Worm (Caenorhabditis elegans): Measurements from ENCODE around the gene slc-17.3.

slc-17.3 gene

DNA sequence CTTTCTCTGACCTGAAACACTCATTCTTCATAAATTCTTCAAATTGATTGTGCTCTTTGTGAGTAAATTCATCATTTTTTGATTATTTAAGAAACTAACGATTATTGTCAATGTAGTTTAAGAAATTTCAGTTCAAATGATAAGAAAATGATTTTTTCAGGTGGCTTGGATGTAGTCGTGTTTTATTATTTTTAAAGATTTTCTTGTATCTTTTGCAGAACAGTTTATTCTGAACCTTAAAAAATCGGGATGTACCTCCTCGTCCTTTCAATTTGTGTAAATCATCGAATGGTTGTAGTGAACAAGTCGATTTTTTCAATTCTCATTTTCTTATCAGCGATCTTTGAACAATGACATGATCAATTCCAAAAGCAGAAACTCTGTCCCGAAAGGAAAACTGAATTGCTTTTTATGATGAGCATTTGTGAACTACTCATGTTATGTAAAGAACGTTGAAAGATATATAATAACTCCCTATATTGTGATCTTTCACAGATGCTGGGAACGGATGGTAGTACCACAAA lies at the start of gene slc-17.3:
Gene slc-17.3 (minus strand): TSS at position 51 of the 524 bp plus-strand sequence.
- TF ChIP-seq ztf-23 (GFP tag; IDR thresholded peaks at IDR 0.05): no peak
- TF ChIP-seq ztf-29 (GFP tag; IDR thresholded peaks at IDR 0.05): no peak
- TF ChIP-seq ref-1 (GFP tag; conservative IDR thresholded peaks at IDR 0.05): no peak
- TF ChIP-seq flt-1 (GFP tag; IDR thresholded peaks at IDR 0.05): no peak
- TF ChIP-seq cog-1 (tag; optimal IDR thresholded peaks at IDR 0.05): no peak
- TF ChIP-seq tab-1 (GFP tag; IDR thresholded peaks at IDR 0.05): no peak
- no peak for TF ChIP-seq klf-2 (GFP tag; conservative IDR thresholded peaks at IDR 0.05)
- TF ChIP-seq med-1 (GFP tag; optimal IDR thresholded peaks at IDR 0.05; ENCODE audit: insufficient read depth): no peak
- TF ChIP-seq T22C8.4 (GFP tag; IDR thresholded peaks at IDR 0.05): no peak

- TF ChIP-seq klf-2 (GFP tag; conservative IDR thresholded peaks at IDR 0.05) (no peak), ref-1 (GFP tag; conservative IDR thresholded peaks at IDR 0.05) (no peak), ztf-29 (GFP tag; IDR thresholded peaks at IDR 0.05) (no peak), flt-1 (GFP tag; IDR thresholded peaks at IDR 0.05) (no peak), med-1 (GFP tag; optimal IDR thresholded peaks at IDR 0.05; ENCODE audit: insufficient read depth) (no peak), tab-1 (GFP tag; IDR thresholded peaks at IDR 0.05) (no peak), ztf-23 (GFP tag; IDR thresholded peaks at IDR 0.05) (no peak), T22C8.4 (GFP tag; IDR thresholded peaks at IDR 0.05) (no peak), cog-1 (tag; optimal IDR thresholded peaks at IDR 0.05) (no peak)
Measured at ce11 chrIII:7913488-7913887, 48.4 kb upstream of the slc-17.3 start, which contains the start of gene ZK688.12. Gene ZK688.12 (minus strand): TSS chrIII:7913588.

DNA sequence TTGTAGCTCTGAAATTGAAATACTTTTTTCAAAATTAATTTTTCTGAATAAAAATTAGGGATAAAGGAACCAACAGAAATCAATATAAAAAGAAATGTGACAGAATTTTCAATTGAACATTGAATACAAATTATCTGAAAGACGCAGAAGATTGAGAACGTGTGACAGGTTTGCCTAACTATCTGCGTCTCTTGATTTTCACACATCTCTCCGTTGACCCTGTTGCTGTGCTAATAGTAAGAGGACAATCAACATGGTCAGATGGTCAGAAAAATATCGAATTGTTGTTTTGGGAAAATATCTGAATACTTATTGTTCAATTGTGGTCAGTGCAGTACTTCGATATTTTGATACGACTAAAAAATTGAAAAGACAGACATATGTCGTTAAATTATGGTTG lies 46.5 kb upstream of the slc-17.3 start, which contains the start of gene ZK688.7:
Gene ZK688.7 (minus strand): TSS at position 14 of the 400 bp plus-strand sequence.
- TF ChIP-seq cog-1 (tag; optimal IDR thresholded peaks at IDR 0.05) (no peak), med-1 (GFP tag; optimal IDR thresholded peaks at IDR 0.05; ENCODE audit: insufficient read depth) (no peak), klf-2 (GFP tag; conservative IDR thresholded peaks at IDR 0.05) (no peak), ztf-29 (GFP tag; IDR thresholded peaks at IDR 0.05) (no peak), T22C8.4 (GFP tag; IDR thresholded peaks at IDR 0.05) (no peak)

ce11 chrIII:7909263-7909662 lies 44.2 kb upstream of the slc-17.3 start, which contains the start of gene ZK688.1:
Gene ZK688.1 (plus strand): TSS chrIII:7909563.
- TF ChIP-seq tab-1 (GFP tag; IDR thresholded peaks at IDR 0.05): no peak
- no peak for TF ChIP-seq T22C8.4 (GFP tag; IDR thresholded peaks at IDR 0.05)
- TF ChIP-seq ztf-29 (GFP tag; IDR thresholded peaks at IDR 0.05): no peak
- no peak for TF ChIP-seq ref-1 (GFP tag; conservative IDR thresholded peaks at IDR 0.05)
- TF ChIP-seq cog-1 (tag; optimal IDR thresholded peaks at IDR 0.05): no peak

ce11 chrIII:7907515-7907914 lies 42.4 kb upstream of the slc-17.3 start, which contains the start of gene pcp-5:
Gene pcp-5 (minus strand): TSS chrIII:7907615.
- TF ChIP-seq med-1 (GFP tag; optimal IDR thresholded peaks at IDR 0.05; ENCODE audit: insufficient read depth) (no peak), ref-1 (GFP tag; conservative IDR thresholded peaks at IDR 0.05) (no peak), tab-1 (GFP tag; IDR thresholded peaks at IDR 0.05) (no peak), ztf-29 (GFP tag; IDR thresholded peaks at IDR 0.05) (no peak), ztf-23 (GFP tag; IDR thresholded peaks at IDR 0.05) (no peak), T22C8.4 (GFP tag; IDR thresholded peaks at IDR 0.05) (no peak), cog-1 (tag; optimal IDR thresholded peaks at IDR 0.05) (no peak), klf-2 (GFP tag; conservative IDR thresholded peaks at IDR 0.05) (no peak), flt-1 (GFP tag; IDR thresholded peaks at IDR 0.05) (no peak)

ce11 chrIII:7903427-7903826 lies 38.3 kb upstream of the slc-17.3 start:
- TF ChIP-seq ztf-29 (GFP tag; IDR thresholded peaks at IDR 0.05) (no peak), flt-1 (GFP tag; IDR thresholded peaks at IDR 0.05) (no peak), tab-1 (GFP tag; IDR thresholded peaks at IDR 0.05) (no peak), klf-2 (GFP tag; conservative IDR thresholded peaks at IDR 0.05) (no peak), ref-1 (GFP tag; conservative IDR thresholded peaks at IDR 0.05) (no peak)

DNA sequence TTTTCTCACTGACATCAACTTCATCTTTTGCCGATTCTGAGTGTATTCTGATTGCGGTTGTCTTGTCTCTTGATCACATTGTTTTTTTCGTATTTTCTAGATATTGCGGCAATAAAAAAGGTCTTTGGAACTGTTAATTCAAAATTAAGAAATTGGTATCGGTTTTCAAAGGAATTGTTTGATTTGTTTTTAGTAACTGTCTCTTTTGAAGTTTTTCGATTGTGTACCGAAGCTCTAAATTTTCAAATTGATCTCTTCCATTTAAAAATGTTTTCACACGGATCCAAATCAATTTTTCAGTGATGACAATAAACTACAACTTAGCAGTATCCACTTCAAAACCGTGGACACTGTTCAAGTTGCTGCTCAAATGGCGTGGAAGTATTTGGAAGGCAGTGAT lies 35.6 kb upstream of the slc-17.3 start, which contains the start of gene best-24:
Gene best-24 (plus strand): TSS at position 301 of the 400 bp plus-strand sequence.
- TF ChIP-seq flt-1 (GFP tag; IDR thresholded peaks at IDR 0.05) (no peak), klf-2 (GFP tag; conservative IDR thresholded peaks at IDR 0.05) (no peak), ref-1 (GFP tag; conservative IDR thresholded peaks at IDR 0.05) (no peak), med-1 (GFP tag; optimal IDR thresholded peaks at IDR 0.05; ENCODE audit: insufficient read depth) (no peak), tab-1 (GFP tag; IDR thresholded peaks at IDR 0.05) (no peak), ztf-29 (GFP tag; IDR thresholded peaks at IDR 0.05) (no peak), ztf-23 (GFP tag; IDR thresholded peaks at IDR 0.05) (no peak), T22C8.4 (GFP tag; IDR thresholded peaks at IDR 0.05) (no peak), cog-1 (tag; optimal IDR thresholded peaks at IDR 0.05) (no peak)

DNA sequence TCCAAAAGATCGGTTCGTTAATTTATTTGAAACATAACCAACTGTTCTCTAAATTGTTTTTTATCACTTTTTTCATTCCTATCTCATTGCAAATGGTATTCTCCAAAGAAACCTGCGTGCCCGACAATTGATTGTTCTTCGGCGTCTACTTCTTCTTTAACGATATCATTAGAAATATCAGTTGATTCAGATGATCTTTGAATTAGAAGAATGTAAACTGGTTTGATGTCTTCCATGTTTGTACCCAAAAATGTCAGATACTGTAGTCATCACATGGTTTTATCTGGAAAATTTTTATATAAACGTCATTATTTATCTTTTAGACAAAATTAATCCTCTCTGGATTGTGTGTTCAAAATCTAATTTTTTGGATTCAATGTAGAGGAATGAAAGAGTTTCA lies 32.6 kb upstream of the slc-17.3 start:
- TF ChIP-seq flt-1 (GFP tag; IDR thresholded peaks at IDR 0.05) (no peak), ztf-23 (GFP tag; IDR thresholded peaks at IDR 0.05) (no peak), ztf-29 (GFP tag; IDR thresholded peaks at IDR 0.05) (no peak), med-1 (GFP tag; optimal IDR thresholded peaks at IDR 0.05; ENCODE audit: insufficient read depth) (no peak), tab-1 (GFP tag; IDR thresholded peaks at IDR 0.05) (no peak), ref-1 (GFP tag; conservative IDR thresholded peaks at IDR 0.05) (no peak), klf-2 (GFP tag; conservative IDR thresholded peaks at IDR 0.05) (no peak), T22C8.4 (GFP tag; IDR thresholded peaks at IDR 0.05) (no peak), cog-1 (tag; optimal IDR thresholded peaks at IDR 0.05) (no peak)

- TF ChIP-seq ztf-29 (GFP tag; IDR thresholded peaks at IDR 0.05): no peak
Measured at ce11 chrIII:7896925-7897324, 31.8 kb upstream of the slc-17.3 start, which contains the start of gene ZK688.10. Gene ZK688.10 (minus strand): TSS chrIII:7897025.

DNA sequence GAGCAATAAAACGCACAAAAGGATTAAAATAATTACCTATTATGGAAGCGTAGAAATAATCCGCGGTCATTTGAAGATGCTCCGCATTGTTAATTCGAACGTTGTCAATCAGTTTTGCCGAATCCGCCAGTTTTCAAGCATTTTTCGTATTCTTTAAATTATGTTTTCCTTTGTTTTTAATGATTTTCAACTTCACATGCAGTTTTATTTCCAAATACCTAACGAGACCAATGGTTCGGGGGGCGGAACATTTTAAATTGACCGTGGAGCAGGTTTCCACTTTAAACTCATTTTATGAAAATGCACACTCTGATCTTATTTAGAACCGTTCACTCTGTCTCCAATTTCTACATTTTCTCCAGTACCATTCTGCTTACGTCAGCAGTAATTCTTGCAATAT lies 29.6 kb upstream of the slc-17.3 start, which contains the start of gene ZK688.4:
Gene ZK688.4 (plus strand): TSS at position 301 of the 400 bp plus-strand sequence.
- TF ChIP-seq T22C8.4 (GFP tag; IDR thresholded peaks at IDR 0.05) (no peak), ztf-23 (GFP tag; IDR thresholded peaks at IDR 0.05) (no peak), flt-1 (GFP tag; IDR thresholded peaks at IDR 0.05) (no peak), ref-1 (GFP tag; conservative IDR thresholded peaks at IDR 0.05) (no peak), med-1 (GFP tag; optimal IDR thresholded peaks at IDR 0.05; ENCODE audit: insufficient read depth) (no peak), tab-1 (GFP tag; IDR thresholded peaks at IDR 0.05) (no peak), klf-2 (GFP tag; conservative IDR thresholded peaks at IDR 0.05) (no peak), cog-1 (tag; optimal IDR thresholded peaks at IDR 0.05) (no peak), ztf-29 (GFP tag; IDR thresholded peaks at IDR 0.05) (no peak)

All from whole organism, midembryonic.